Worm (Caenorhabditis elegans) whole organism, late embryonic: ENCODE results near the gene C27F2.9.

Experiments
- C08G9.2 ChIP-seq: sonication (generic microtip); optimal IDR thresholded peaks from 2 replicates; lab custom pipeline; 2016; ENCODE audit warnings: mild to moderate bottlenecking, missing genetic modification characterization, moderate library complexity, missing compliant biosample characterization
- C38D4.7 ChIP-seq: fragments of 200-800 bp; sonication (Bioruptor generic); optimal IDR thresholded peaks from 2 replicates; lab custom pipeline; 2018; ENCODE audit warnings: mild to moderate bottlenecking, missing genetic modification characterization, moderate library complexity, missing compliant biosample characterization
- F13H6.1 ChIP-seq: sonication (generic microtip); optimal IDR thresholded peaks from 2 replicates; lab custom pipeline; 2016; ENCODE audit warnings: missing genetic modification characterization, missing compliant biosample characterization
- K09A11.1 ChIP-seq: sonication (generic microtip); optimal IDR thresholded peaks from 2 replicates; lab custom pipeline; 2017; ENCODE audit warnings: antibody characterized with exemption, mild to moderate bottlenecking, missing genetic modification characterization, missing compliant biosample characterization; ENCODE audit not compliant: insufficient read depth
- Y22D7AL.16 ChIP-seq: sonication (generic microtip); optimal IDR thresholded peaks from 2 replicates; lab custom pipeline; 2016; ENCODE audit warnings: missing genetic modification characterization, missing compliant biosample characterization
- ahr-1 ChIP-seq: sonication (generic microtip); optimal IDR thresholded peaks from 2 replicates; lab custom pipeline; 2016; ENCODE audit warnings: missing genetic modification characterization, missing compliant biosample characterization
- ama-1 ChIP-seq: fragments of 150-350 bp; optimal IDR thresholded peaks from 2 replicates; lab custom pipeline; 2014
- ceh-19 ChIP-seq: fragments of 200-800 bp; sonication (Bioruptor generic); optimal IDR thresholded peaks from 2 replicates; lab custom pipeline; 2018; ENCODE audit warnings: mild to moderate bottlenecking, missing genetic modification characterization, missing compliant biosample characterization
- ceh-2 ChIP-seq: sonication (generic microtip); optimal IDR thresholded peaks from 2 replicates; lab custom pipeline; 2016; ENCODE audit warnings: missing genotype, missing genetic modification characterization, missing compliant biosample characterization
- ceh-22 ChIP-seq: sonication (generic microtip); optimal IDR thresholded peaks from 2 replicates; lab custom pipeline; 2017; ENCODE audit warnings: missing biosample characterization, missing genetic modification characterization
- ceh-30 ChIP-seq: fragments of 150-350 bp; optimal IDR thresholded peaks from 2 replicates; lab custom pipeline; 2014; ENCODE audit warnings: missing biosample characterization, missing genetic modification characterization
- ceh-31 ChIP-seq: sonication (generic microtip); optimal IDR thresholded peaks from 2 replicates; lab custom pipeline; 2016; ENCODE audit warnings: missing genetic modification characterization, missing compliant biosample characterization
- ceh-34 ChIP-seq: sonication (generic microtip); optimal IDR thresholded peaks from 2 replicates; lab custom pipeline; 2016; ENCODE audit warnings: mild to moderate bottlenecking, missing genetic modification characterization, missing compliant biosample characterization
- ceh-45 ChIP-seq: fragments of 200-800 bp; sonication (Bioruptor generic); IDR thresholded peaks from 2 replicates; pipeline ENCODE4 v1.3.6; 2022; ENCODE audit warnings: missing genetic modification reagents, missing genetic modification characterization, missing compliant biosample characterization
- ceh-48 ChIP-seq: sonication (generic microtip); optimal IDR thresholded peaks from 2 replicates; lab custom pipeline; 2016; ENCODE audit warnings: missing genetic modification characterization, inconsistent platforms, missing compliant biosample characterization
- ceh-9 ChIP-seq: sonication (generic microtip); optimal IDR thresholded peaks from 2 replicates; lab custom pipeline; 2016; ENCODE audit warnings: mild to moderate bottlenecking, missing genetic modification characterization, inconsistent platforms, missing compliant biosample characterization
- che-1 ChIP-seq: sonication (generic microtip); optimal IDR thresholded peaks from 2 replicates; lab custom pipeline; 2016; ENCODE audit warnings: mild to moderate bottlenecking, missing genetic modification characterization, missing compliant biosample characterization
- dmd-4 ChIP-seq: sonication (generic microtip); optimal IDR thresholded peaks from 2 replicates; lab custom pipeline; 2016; ENCODE audit warnings: borderline replicate concordance, missing genetic modification characterization, missing compliant biosample characterization
- dve-1 ChIP-seq: sonication (generic microtip); optimal IDR thresholded peaks from 2 replicates; lab custom pipeline; 2017; ENCODE audit warnings: antibody characterized with exemption, mild to moderate bottlenecking, missing genetic modification characterization, missing compliant biosample characterization
- elt-2 ChIP-seq: sonication (generic microtip); optimal IDR thresholded peaks from 2 replicates; lab custom pipeline; 2016; ENCODE audit warnings: missing genetic modification reagents, missing genetic modification characterization, missing compliant biosample characterization
- ets-4 ChIP-seq: sonication (generic microtip); optimal IDR thresholded peaks from 2 replicates; lab custom pipeline; 2016; ENCODE audit warnings: missing genetic modification characterization, missing compliant biosample characterization
- eyg-1 ChIP-seq: sonication (generic microtip); optimal IDR thresholded peaks from 2 replicates; lab custom pipeline; 2016; ENCODE audit warnings: missing genotype, missing genetic modification characterization, missing compliant biosample characterization
- fax-1 ChIP-seq: sonication (generic microtip); optimal IDR thresholded peaks from 2 replicates; lab custom pipeline; 2016; ENCODE audit warnings: missing genotype, missing genetic modification characterization, missing compliant biosample characterization
- fkh-10 ChIP-seq: fragments of 150-350 bp; optimal IDR thresholded peaks from 2 replicates; lab custom pipeline; 2014; ENCODE audit warnings: missing biosample characterization, missing genetic modification reagents, missing genetic modification characterization
- fkh-6 ChIP-seq: sonication (generic microtip); optimal IDR thresholded peaks from 2 replicates; lab custom pipeline; 2016; ENCODE audit warnings: missing genetic modification characterization, missing compliant biosample characterization
- gmeb-2 ChIP-seq: sonication (generic microtip); optimal IDR thresholded peaks from 2 replicates; lab custom pipeline; 2016; ENCODE audit warnings: missing genetic modification characterization, inconsistent platforms, missing compliant biosample characterization
- hlh-13 ChIP-seq: fragments of 200-800 bp; sonication (Bioruptor generic); optimal IDR thresholded peaks from 2 replicates; lab custom pipeline; 2018; ENCODE audit warnings: mild to moderate bottlenecking, missing genetic modification characterization, missing compliant biosample characterization
- hlh-15 ChIP-seq: sonication (generic microtip); optimal IDR thresholded peaks from 2 replicates; lab custom pipeline; 2016; ENCODE audit warnings: missing genetic modification characterization, missing compliant biosample characterization
- hlh-30 ChIP-seq: sonication (generic microtip); optimal IDR thresholded peaks from 2 replicates; lab custom pipeline; 2017; ENCODE audit warnings: antibody characterized with exemption, missing genetic modification characterization, missing compliant biosample characterization; ENCODE audit not compliant: insufficient read depth
- hlh-6 ChIP-seq: sonication (generic microtip); optimal IDR thresholded peaks from 2 replicates; lab custom pipeline; 2016; ENCODE audit warnings: missing genotype, missing genetic modification characterization, missing compliant biosample characterization
- hlh-8 ChIP-seq: sonication (generic microtip); optimal IDR thresholded peaks from 2 replicates; lab custom pipeline; 2016; ENCODE audit warnings: missing genotype, missing genetic modification characterization, missing compliant biosample characterization
- lim-6 ChIP-seq: sonication (generic microtip); optimal IDR thresholded peaks from 2 replicates; lab custom pipeline; 2016; ENCODE audit warnings: missing genetic modification characterization, missing compliant biosample characterization
- madf-2 ChIP-seq: sonication (generic microtip); optimal IDR thresholded peaks from 2 replicates; lab custom pipeline; 2017; ENCODE audit warnings: missing genetic modification characterization, missing compliant biosample characterization
- mec-3 ChIP-seq: sonication (generic microtip); optimal IDR thresholded peaks from 2 replicates; lab custom pipeline; 2016; ENCODE audit warnings: borderline replicate concordance, missing genetic modification characterization, missing compliant biosample characterization
- nfya-1 ChIP-seq: sonication (generic microtip); optimal IDR thresholded peaks from 2 replicates; lab custom pipeline; 2017; ENCODE audit warnings: missing genetic modification characterization, mild to moderate bottlenecking, missing compliant biosample characterization, antibody characterized with exemption, moderate library complexity
- nhr-11 ChIP-seq: fragments of 150-350 bp; optimal IDR thresholded peaks from 2 replicates; lab custom pipeline; 2014; ENCODE audit warnings: missing biosample characterization, missing genetic modification characterization
- npax-4 ChIP-seq: sonication (generic microtip); optimal IDR thresholded peaks from 2 replicates; lab custom pipeline; 2016; ENCODE audit warnings: missing genetic modification characterization, missing compliant biosample characterization
- odd-2 ChIP-seq: sonication (generic microtip); optimal IDR thresholded peaks from 2 replicates; lab custom pipeline; 2017; ENCODE audit warnings: antibody characterized with exemption, mild to moderate bottlenecking, missing genetic modification characterization, missing compliant biosample characterization
- pat-9 ChIP-seq: fragments of 200-800 bp; sonication (Bioruptor generic); optimal IDR thresholded peaks from 2 replicates; lab custom pipeline; 2018; ENCODE audit warnings: mild to moderate bottlenecking, missing genetic modification characterization, moderate library complexity, missing compliant biosample characterization
- pha-2 ChIP-seq: sonication (generic microtip); optimal IDR thresholded peaks from 2 replicates; lab custom pipeline; 2017; ENCODE audit warnings: mild to moderate bottlenecking, missing genetic modification characterization, missing compliant biosample characterization
- pha-4 ChIP-seq: fragments of 150-350 bp; optimal IDR thresholded peaks from 2 replicates; lab custom pipeline; 2018; ENCODE audit warnings: missing biosample characterization, missing genetic modification reagents, missing genetic modification characterization
- pqm-1 ChIP-seq: sonication (generic microtip); optimal IDR thresholded peaks from 2 replicates; lab custom pipeline; 2016; ENCODE audit warnings: missing genetic modification characterization, missing compliant biosample characterization
- pros-1 ChIP-seq: fragments of 150-350 bp; optimal IDR thresholded peaks from 2 replicates; lab custom pipeline; 2014; ENCODE audit warnings: missing biosample characterization, missing genetic modification reagents, missing genetic modification characterization
- rnt-1 ChIP-seq: sonication (generic microtip); optimal IDR thresholded peaks from 2 replicates; lab custom pipeline; 2016; ENCODE audit warnings: missing genetic modification characterization, missing compliant biosample characterization
- sox-2 ChIP-seq: fragments of 200-800 bp; sonication (Bioruptor generic); IDR thresholded peaks from 2 replicates; pipeline ENCODE4 v1.3.6; 2022; ENCODE audit warnings: missing genetic modification reagents, missing genetic modification characterization, missing compliant biosample characterization
- sox-4 ChIP-seq: sonication (generic microtip); optimal IDR thresholded peaks from 2 replicates; lab custom pipeline; 2017; ENCODE audit warnings: mild to moderate bottlenecking, missing genetic modification characterization, inconsistent platforms, missing compliant biosample characterization
- syd-9 ChIP-seq: sonication (generic microtip); optimal IDR thresholded peaks from 2 replicates; lab custom pipeline; 2016; ENCODE audit warnings: mild to moderate bottlenecking, missing genetic modification characterization, moderate library complexity, missing compliant biosample characterization
- tbx-2 ChIP-seq: sonication (generic microtip); optimal IDR thresholded peaks from 2 replicates; lab custom pipeline; 2016; ENCODE audit warnings: missing genetic modification characterization, missing compliant biosample characterization
- ttx-3 ChIP-seq: sonication (generic microtip); optimal IDR thresholded peaks from 2 replicates; lab custom pipeline; 2016; ENCODE audit warnings: missing genetic modification reagents, missing genetic modification characterization, missing compliant biosample characterization
- unc-42 ChIP-seq: sonication (generic microtip); optimal IDR thresholded peaks from 2 replicates; lab custom pipeline; 2016; ENCODE audit warnings: missing genotype, missing genetic modification characterization, missing compliant biosample characterization
- unc-55 ChIP-seq: sonication (generic microtip); optimal IDR thresholded peaks from 2 replicates; lab custom pipeline; 2017; ENCODE audit warnings: missing biosample characterization, missing genetic modification reagents, missing genetic modification characterization
- unc-86 ChIP-seq: sonication (generic microtip); optimal IDR thresholded peaks from 2 replicates; lab custom pipeline; 2016; ENCODE audit warnings: missing genetic modification characterization, missing compliant biosample characterization
- zip-5 ChIP-seq: sonication (generic microtip); optimal IDR thresholded peaks from 2 replicates; lab custom pipeline; 2016; ENCODE audit warnings: missing genetic modification characterization, missing compliant biosample characterization
- ztf-16 ChIP-seq: sonication (generic microtip); optimal IDR thresholded peaks from 2 replicates; lab custom pipeline; 2017; ENCODE audit warnings: missing genetic modification characterization, missing compliant biosample characterization

C27F2.9 gene

DNA sequence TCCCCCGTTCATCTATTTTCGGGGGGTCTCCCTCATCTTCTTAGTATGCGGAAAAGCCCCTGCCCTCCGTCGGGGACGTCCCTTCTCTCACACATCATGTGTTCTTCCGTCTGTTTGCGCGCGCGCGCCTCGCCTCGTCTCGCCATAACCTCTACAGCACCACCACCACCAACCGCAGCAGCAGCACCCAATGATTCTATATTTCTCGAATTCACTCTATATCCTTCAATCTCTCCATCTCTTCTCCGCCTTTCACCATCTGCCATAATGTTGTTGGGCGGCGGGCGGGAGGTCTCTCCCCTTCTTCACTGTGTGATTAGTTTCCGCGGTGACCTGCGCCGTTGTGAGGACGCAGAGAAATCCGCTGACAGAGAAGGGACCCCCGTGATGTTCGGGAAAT, 15.5 kb downstream of the C27F2.9 start:
- no peak for TF ChIP-seq che-1 (tag; lab: Kevin White, UChicago)
- TF ChIP-seq dmd-4: peak; percentile 71
- no peak for TF ChIP-seq sox-2
- TF ChIP-seq fkh-6: no peak
- TF ChIP-seq ceh-9 (tag; lab: Kevin White, UChicago): no peak
- TF ChIP-seq C08G9.2 (tag; lab: Kevin White, UChicago): peak; percentile 60
- TF ChIP-seq lim-6: no peak
- TF ChIP-seq syd-9 (tag; lab: Kevin White, UChicago): peak; percentile 42
- no peak for TF ChIP-seq dve-1
- peak; percentile 85 for TF ChIP-seq rnt-1 (tag; lab: Kevin White, UChicago)
- TF ChIP-seq ceh-19 (GFP tag; lab: Kevin White, UChicago): peak; percentile 84
- peak; percentile 46 for TF ChIP-seq ceh-2 (tag; lab: Kevin White, UChicago)
- TF ChIP-seq elt-2 (tag; lab: Kevin White, UChicago): no peak
- no peak for TF ChIP-seq unc-55
- no peak for TF ChIP-seq hlh-15 (tag; lab: Kevin White, UChicago)
- no peak for TF ChIP-seq ttx-3
- TF ChIP-seq unc-86: peak; percentile 29
- peak; percentile 10 for TF ChIP-seq pha-2 (tag; lab: Kevin White, UChicago)
- no peak for TF ChIP-seq pqm-1
- no peak for TF ChIP-seq gmeb-2 (tag; lab: Kevin White, UChicago)
- no peak for TF ChIP-seq ceh-45 (GFP tag; lab: Robert Waterston, UW)
- TF ChIP-seq ahr-1: no peak
- no peak for TF ChIP-seq ceh-22 (tag; lab: Kevin White, UChicago)
- TF ChIP-seq ama-1 (lab: Kevin White, UChicago): no peak
- TF ChIP-seq K09A11.1 (tag; lab: Kevin White, UChicago): no peak
- peak; percentile 52 for TF ChIP-seq fax-1 (tag; lab: Kevin White, UChicago)
- TF ChIP-seq fkh-10 (GFP tag; lab: Kevin White, UChicago): no peak
- TF ChIP-seq tbx-2 (tag; lab: Kevin White, UChicago): peak; percentile 86
- no peak for TF ChIP-seq nhr-11
- TF ChIP-seq odd-2 (tag; lab: Kevin White, UChicago): no peak
- peak; percentile 18 for TF ChIP-seq C38D4.7 (GFP tag; lab: Kevin White, UChicago)
- no peak for TF ChIP-seq ceh-30 (tag; lab: Kevin White, UChicago)
- no peak for TF ChIP-seq madf-2 (tag; lab: Kevin White, UChicago)
- TF ChIP-seq mec-3 (tag; lab: Kevin White, UChicago): peak; percentile 51
- TF ChIP-seq hlh-30 (tag; lab: Kevin White, UChicago): peak; percentile 77
- TF ChIP-seq F13H6.1 (tag; lab: Kevin White, UChicago): peak; percentile 33
- TF ChIP-seq ceh-48: no peak
- peak; percentile 75 for TF ChIP-seq hlh-6 (tag; lab: Kevin White, UChicago)
- peak; percentile 30 for TF ChIP-seq eyg-1 (tag; lab: Kevin White, UChicago)
- TF ChIP-seq zip-5 (tag; lab: Kevin White, UChicago): no peak
- TF ChIP-seq hlh-13 (GFP tag; lab: Kevin White, UChicago): no peak
- peak; percentile 47 for TF ChIP-seq pros-1 (tag; lab: Kevin White, UChicago)
- TF ChIP-seq ets-4: peak; percentile 19
- no peak for TF ChIP-seq ztf-16 (tag; lab: Kevin White, UChicago)
- peak; percentile 73 for TF ChIP-seq nfya-1 (tag; lab: Kevin White, UChicago)
- peak; percentile 65 for TF ChIP-seq unc-42 (tag; lab: Kevin White, UChicago)
- TF ChIP-seq npax-4 (tag; lab: Kevin White, UChicago): no peak
- peak; percentile 84 for TF ChIP-seq ceh-34 (tag; lab: Kevin White, UChicago)
- no peak for TF ChIP-seq pat-9 (tag; lab: Kevin White, UChicago)
- no peak for TF ChIP-seq Y22D7AL.16 (tag; lab: Kevin White, UChicago)
- no peak for TF ChIP-seq pha-4 (tag; lab: Kevin White, UChicago)
- peak; percentile 6 for TF ChIP-seq sox-4 (tag; lab: Kevin White, UChicago)
- TF ChIP-seq ceh-31 (tag; lab: Kevin White, UChicago): peak; percentile 84
- TF ChIP-seq hlh-8: peak; percentile 76
